Worm (Caenorhabditis elegans) whole organism, late embryonic: ENCODE measurements around the gene B0507.9.

Experiments
- C08G9.2 ChIP-seq: sonication (generic microtip); optimal IDR thresholded peaks from 2 replicates; lab custom pipeline; 2016; ENCODE audit warnings: mild to moderate bottlenecking, missing genetic modification characterization, moderate library complexity, missing compliant biosample characterization
- K09A11.1 ChIP-seq: sonication (generic microtip); optimal IDR thresholded peaks from 2 replicates; lab custom pipeline; 2017; ENCODE audit warnings: antibody characterized with exemption, mild to moderate bottlenecking, missing genetic modification characterization, missing compliant biosample characterization; ENCODE audit not compliant: insufficient read depth
- Y22D7AL.16 ChIP-seq: sonication (generic microtip); optimal IDR thresholded peaks from 2 replicates; lab custom pipeline; 2016; ENCODE audit warnings: missing genetic modification characterization, missing compliant biosample characterization
- ahr-1 ChIP-seq: sonication (generic microtip); optimal IDR thresholded peaks from 2 replicates; lab custom pipeline; 2016; ENCODE audit warnings: missing genetic modification characterization, missing compliant biosample characterization
- ama-1 ChIP-seq: fragments of 150-350 bp; optimal IDR thresholded peaks from 2 replicates; lab custom pipeline; 2014
- ceh-14 ChIP-seq: sonication (generic microtip); optimal IDR thresholded peaks from 2 replicates; lab custom pipeline; 2016; ENCODE audit warnings: missing genotype, missing genetic modification characterization, missing compliant biosample characterization
- ceh-18 ChIP-seq: sonication (generic microtip); optimal IDR thresholded peaks from 2 replicates; lab custom pipeline; 2016; ENCODE audit warnings: missing genetic modification characterization, missing compliant biosample characterization
- ceh-22 ChIP-seq: sonication (generic microtip); optimal IDR thresholded peaks from 2 replicates; lab custom pipeline; 2017; ENCODE audit warnings: missing biosample characterization, missing genetic modification characterization
- ceh-30 ChIP-seq: fragments of 150-350 bp; optimal IDR thresholded peaks from 2 replicates; lab custom pipeline; 2014; ENCODE audit warnings: missing biosample characterization, missing genetic modification characterization
- ceh-31 ChIP-seq: sonication (generic microtip); optimal IDR thresholded peaks from 2 replicates; lab custom pipeline; 2016; ENCODE audit warnings: missing genetic modification characterization, missing compliant biosample characterization
- ceh-34 ChIP-seq: sonication (generic microtip); optimal IDR thresholded peaks from 2 replicates; lab custom pipeline; 2016; ENCODE audit warnings: mild to moderate bottlenecking, missing genetic modification characterization, missing compliant biosample characterization
- ceh-45 ChIP-seq: fragments of 200-800 bp; sonication (Bioruptor generic); IDR thresholded peaks from 2 replicates; pipeline ENCODE4 v1.3.6; 2022; ENCODE audit warnings: missing genetic modification reagents, missing genetic modification characterization, missing compliant biosample characterization
- che-1 ChIP-seq: sonication (generic microtip); optimal IDR thresholded peaks from 2 replicates; lab custom pipeline; 2016; ENCODE audit warnings: mild to moderate bottlenecking, missing genetic modification characterization, missing compliant biosample characterization
- dve-1 ChIP-seq: sonication (generic microtip); optimal IDR thresholded peaks from 2 replicates; lab custom pipeline; 2017; ENCODE audit warnings: antibody characterized with exemption, mild to moderate bottlenecking, missing genetic modification characterization, missing compliant biosample characterization
- elt-4 ChIP-seq: sonication (generic microtip); optimal IDR thresholded peaks from 2 replicates; lab custom pipeline; 2016; ENCODE audit warnings: missing genetic modification characterization, missing compliant biosample characterization
- ets-4 ChIP-seq: sonication (generic microtip); optimal IDR thresholded peaks from 2 replicates; lab custom pipeline; 2016; ENCODE audit warnings: missing genetic modification characterization, missing compliant biosample characterization
- eyg-1 ChIP-seq: sonication (generic microtip); optimal IDR thresholded peaks from 2 replicates; lab custom pipeline; 2016; ENCODE audit warnings: missing genotype, missing genetic modification characterization, missing compliant biosample characterization
- fax-1 ChIP-seq: sonication (generic microtip); optimal IDR thresholded peaks from 2 replicates; lab custom pipeline; 2016; ENCODE audit warnings: missing genotype, missing genetic modification characterization, missing compliant biosample characterization
- fkh-6 ChIP-seq: sonication (generic microtip); optimal IDR thresholded peaks from 2 replicates; lab custom pipeline; 2016; ENCODE audit warnings: missing genetic modification characterization, missing compliant biosample characterization
- gmeb-2 ChIP-seq: sonication (generic microtip); optimal IDR thresholded peaks from 2 replicates; lab custom pipeline; 2016; ENCODE audit warnings: missing genetic modification characterization, inconsistent platforms, missing compliant biosample characterization
- hlh-13 ChIP-seq: fragments of 200-800 bp; sonication (Bioruptor generic); optimal IDR thresholded peaks from 2 replicates; lab custom pipeline; 2018; ENCODE audit warnings: mild to moderate bottlenecking, missing genetic modification characterization, missing compliant biosample characterization
- hlh-6 ChIP-seq: sonication (generic microtip); optimal IDR thresholded peaks from 2 replicates; lab custom pipeline; 2016; ENCODE audit warnings: missing genotype, missing genetic modification characterization, missing compliant biosample characterization
- lim-6 ChIP-seq: sonication (generic microtip); optimal IDR thresholded peaks from 2 replicates; lab custom pipeline; 2016; ENCODE audit warnings: missing genetic modification characterization, missing compliant biosample characterization
- madf-2 ChIP-seq: sonication (generic microtip); optimal IDR thresholded peaks from 2 replicates; lab custom pipeline; 2017; ENCODE audit warnings: missing genetic modification characterization, missing compliant biosample characterization
- mec-3 ChIP-seq: sonication (generic microtip); optimal IDR thresholded peaks from 2 replicates; lab custom pipeline; 2016; ENCODE audit warnings: borderline replicate concordance, missing genetic modification characterization, missing compliant biosample characterization
- nfya-1 ChIP-seq: sonication (generic microtip); optimal IDR thresholded peaks from 2 replicates; lab custom pipeline; 2017; ENCODE audit warnings: missing genetic modification characterization, mild to moderate bottlenecking, missing compliant biosample characterization, antibody characterized with exemption, moderate library complexity
- nhr-232 ChIP-seq: sonication (generic microtip); optimal IDR thresholded peaks from 2 replicates; lab custom pipeline; 2016; ENCODE audit warnings: missing genetic modification characterization, missing compliant biosample characterization
- npax-4 ChIP-seq: sonication (generic microtip); optimal IDR thresholded peaks from 2 replicates; lab custom pipeline; 2016; ENCODE audit warnings: missing genetic modification characterization, missing compliant biosample characterization
- odd-2 ChIP-seq: sonication (generic microtip); optimal IDR thresholded peaks from 2 replicates; lab custom pipeline; 2017; ENCODE audit warnings: antibody characterized with exemption, mild to moderate bottlenecking, missing genetic modification characterization, missing compliant biosample characterization
- pha-4 ChIP-seq: fragments of 150-350 bp; optimal IDR thresholded peaks from 2 replicates; lab custom pipeline; 2018; ENCODE audit warnings: missing biosample characterization, missing genetic modification reagents, missing genetic modification characterization
- pqm-1 ChIP-seq: sonication (generic microtip); optimal IDR thresholded peaks from 2 replicates; lab custom pipeline; 2016; ENCODE audit warnings: missing genetic modification characterization, missing compliant biosample characterization
- rnt-1 ChIP-seq: sonication (generic microtip); optimal IDR thresholded peaks from 2 replicates; lab custom pipeline; 2016; ENCODE audit warnings: missing genetic modification characterization, missing compliant biosample characterization
- sdc-2 ChIP-seq: sonication (generic microtip); optimal IDR thresholded peaks from 2 replicates; lab custom pipeline; 2016; ENCODE audit warnings: missing genotype, missing genetic modification characterization, missing compliant biosample characterization
- sox-2 ChIP-seq: fragments of 200-800 bp; sonication (Bioruptor generic); IDR thresholded peaks from 2 replicates; pipeline ENCODE4 v1.3.6; 2022; ENCODE audit warnings: missing genetic modification reagents, missing genetic modification characterization, missing compliant biosample characterization
- sox-4 ChIP-seq: sonication (generic microtip); optimal IDR thresholded peaks from 2 replicates; lab custom pipeline; 2017; ENCODE audit warnings: mild to moderate bottlenecking, missing genetic modification characterization, inconsistent platforms, missing compliant biosample characterization
- tbx-2 ChIP-seq: sonication (generic microtip); optimal IDR thresholded peaks from 2 replicates; lab custom pipeline; 2016; ENCODE audit warnings: missing genetic modification characterization, missing compliant biosample characterization
- ttx-3 ChIP-seq: sonication (generic microtip); optimal IDR thresholded peaks from 2 replicates; lab custom pipeline; 2016; ENCODE audit warnings: missing genetic modification reagents, missing genetic modification characterization, missing compliant biosample characterization
- unc-3 ChIP-seq, 2 experiments: fragments of 200-800 bp in 1 of 2; sonication (Bioruptor generic) in 1 of 2; sonication (generic microtip) in 1 of 2; conservative IDR thresholded peaks in 1 of 2; optimal IDR thresholded peaks in 1 of 2; 2 replicates each; pipeline versions ENCODE4 v1.3.6 to Lab custom; 2016 to 2022; ENCODE audit warnings: missing compliant biosample characterization in 2 of 2, missing genetic modification characterization in 2 of 2, missing genetic modification reagents in 1 of 2
- unc-42 ChIP-seq: sonication (generic microtip); optimal IDR thresholded peaks from 2 replicates; lab custom pipeline; 2016; ENCODE audit warnings: missing genotype, missing genetic modification characterization, missing compliant biosample characterization
- unc-55 ChIP-seq: sonication (generic microtip); optimal IDR thresholded peaks from 2 replicates; lab custom pipeline; 2017; ENCODE audit warnings: missing biosample characterization, missing genetic modification reagents, missing genetic modification characterization
- ztf-16 ChIP-seq: sonication (generic microtip); optimal IDR thresholded peaks from 2 replicates; lab custom pipeline; 2017; ENCODE audit warnings: missing genetic modification characterization, missing compliant biosample characterization

The B0507.9 gene

DNA sequence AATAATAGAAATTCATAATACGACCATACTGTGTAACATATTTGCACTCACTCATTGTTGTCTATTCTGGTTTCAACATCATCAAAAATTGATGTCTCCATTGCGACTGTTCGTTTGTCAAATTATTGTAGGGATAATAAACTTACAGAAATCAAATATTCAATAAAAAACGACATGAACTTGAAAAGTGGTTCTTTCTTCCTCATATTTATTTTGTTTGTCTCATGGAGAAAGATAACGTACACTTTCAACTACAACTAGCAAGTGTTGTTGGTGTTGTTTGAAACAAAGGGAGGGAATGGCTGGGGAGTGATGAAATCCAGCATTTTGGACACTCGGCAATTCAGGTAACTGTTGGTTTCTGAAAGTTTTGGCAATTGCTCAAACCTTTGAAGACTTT, at the start of gene B0507.9:
TSS of gene B0507.9 (minus strand) at position 101 of the 400 bp plus-strand sequence.
- TF ChIP-seq npax-4 (tag; lab: Kevin White, UChicago) (no peak), ceh-14 (no peak), eyg-1 (tag; lab: Kevin White, UChicago) (no peak)

DNA sequence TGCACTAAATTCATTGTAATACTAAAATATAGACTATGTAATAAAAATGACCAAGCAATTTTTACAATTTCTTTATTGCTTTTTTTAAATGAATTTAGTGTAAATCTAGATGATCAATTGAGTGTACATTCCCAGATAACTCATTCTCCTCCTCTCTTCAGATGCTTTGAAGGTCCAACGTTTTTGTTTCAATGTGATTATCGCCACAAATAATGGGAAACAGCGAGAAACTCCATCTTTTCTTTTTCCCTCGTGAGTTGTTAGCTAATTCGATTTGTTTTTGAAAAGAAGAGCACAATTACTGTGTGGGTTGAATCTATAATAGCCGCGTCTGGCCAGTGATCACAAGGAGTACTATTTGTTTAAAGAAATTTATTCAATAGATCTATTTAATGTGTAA, 39.2 kb upstream of the B0507.9 start:
- TF ChIP-seq ceh-22 = no peak
- TF ChIP-seq ceh-31 (tag; lab: Kevin White, UChicago) = peak; percentile 42
- TF ChIP-seq unc-42 = peak; percentile 91
- no peak for TF ChIP-seq rnt-1
- TF ChIP-seq, all 69 proteins: peak for 2

DNA sequence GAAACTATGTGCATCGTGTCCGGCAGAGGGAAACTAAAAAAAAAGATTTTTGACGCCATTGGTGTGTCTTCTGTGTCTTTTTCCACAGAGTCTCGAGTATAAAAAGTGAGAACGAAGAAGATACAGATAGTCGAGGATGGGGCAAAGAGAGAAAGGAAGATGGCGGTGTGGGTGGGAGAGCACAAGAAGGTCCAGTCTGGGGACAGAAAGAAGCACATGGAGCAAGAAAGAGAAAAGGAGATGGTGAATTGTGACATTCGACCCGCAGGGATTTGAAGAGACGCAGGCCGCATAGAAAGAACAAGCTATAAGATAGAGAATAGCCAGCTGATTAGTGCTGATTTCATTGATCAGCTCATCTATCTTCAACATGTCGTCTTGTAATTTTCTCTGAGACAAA, 36.4 kb upstream of the B0507.9 start:
- TF ChIP-seq hlh-6 (tag; lab: Kevin White, UChicago) = no peak
- TF ChIP-seq dve-1 = no peak
- no peak for TF ChIP-seq nhr-232 (tag; lab: Kevin White, UChicago)
- TF ChIP-seq sox-4 (tag; lab: Kevin White, UChicago) = no peak
- TF ChIP-seq che-1 (tag; lab: Kevin White, UChicago) = no peak
- TF ChIP-seq K09A11.1 (tag; lab: Kevin White, UChicago) = no peak
- no peak for TF ChIP-seq ahr-1
- peak; percentile 68 for TF ChIP-seq rnt-1
- TF ChIP-seq C08G9.2 (tag; lab: Kevin White, UChicago) = no peak
- TF ChIP-seq ceh-45 (GFP tag; lab: Robert Waterston, UW) = no peak
- no peak for TF ChIP-seq ceh-22
- TF ChIP-seq unc-3 (GFP tag; conservative IDR thresholded peaks at IDR 0.05; lab: Robert Waterston, UW) = no peak
- TF ChIP-seq unc-3 (tag; optimal IDR thresholded peaks at IDR 0.05; lab: Kevin White, UChicago) = no peak
- TF ChIP-seq fax-1 (tag; lab: Kevin White, UChicago) = no peak
- no peak for TF ChIP-seq gmeb-2
- TF ChIP-seq pqm-1 (tag; lab: Kevin White, UChicago) = no peak
- no peak for TF ChIP-seq pha-4 (tag; lab: Kevin White, UChicago)
- no peak for TF ChIP-seq madf-2
- TF ChIP-seq ceh-30 = no peak
- TF ChIP-seq unc-55 = no peak
- no peak for TF ChIP-seq ttx-3 (tag; lab: Kevin White, UChicago)
- peak; percentile 22 for TF ChIP-seq ceh-31 (tag; lab: Kevin White, UChicago)
- TF ChIP-seq ztf-16 (tag; lab: Kevin White, UChicago) = no peak
- TF ChIP-seq tbx-2 (tag; lab: Kevin White, UChicago) = peak; percentile 15
- TF ChIP-seq ets-4 = no peak
- no peak for TF ChIP-seq odd-2 (tag; lab: Kevin White, UChicago)
- TF ChIP-seq ceh-34 (tag; lab: Kevin White, UChicago) = no peak
- no peak for TF ChIP-seq lim-6 (tag; lab: Kevin White, UChicago)
- peak; percentile 91 for TF ChIP-seq ceh-18 (tag; lab: Kevin White, UChicago)
- TF ChIP-seq fkh-6 = no peak
- no peak for TF ChIP-seq Y22D7AL.16 (tag; lab: Kevin White, UChicago)
- TF ChIP-seq sox-2 (GFP tag; lab: Robert Waterston, UW) = no peak
- no peak for TF ChIP-seq mec-3 (tag; lab: Kevin White, UChicago)
- TF ChIP-seq unc-42 = no peak
- no peak for TF ChIP-seq hlh-13
- TF ChIP-seq npax-4 (tag; lab: Kevin White, UChicago) = no peak
- TF ChIP-seq sdc-2 (tag; lab: Kevin White, UChicago) = no peak
- no peak for TF ChIP-seq elt-4 (tag; lab: Kevin White, UChicago)
- no peak for TF ChIP-seq ama-1 (lab: Kevin White, UChicago)
- peak; percentile 17 for TF ChIP-seq nfya-1 (tag; lab: Kevin White, UChicago)
